Worm (Caenorhabditis elegans) whole organism, L2 larva: ENCODE measurements around the gene F16G10.10.

Experiments
- R02D3.7 ChIP-seq: fragments of 150-350 bp; optimal IDR thresholded peaks from 2 replicates; lab custom pipeline; 2014; ENCODE audit warnings: missing biosample characterization, missing genetic modification characterization
- aly-2 ChIP-seq: fragments of 150-350 bp; optimal IDR thresholded peaks from 2 replicates; lab custom pipeline; 2014; ENCODE audit warnings: missing biosample characterization, missing genetic modification characterization
- ceh-82 ChIP-seq: fragments of 150-350 bp; optimal IDR thresholded peaks from 2 replicates; lab custom pipeline; 2014; ENCODE audit warnings: missing biosample characterization, missing genetic modification characterization
- egl-27 ChIP-seq: sonication (generic microtip); optimal IDR thresholded peaks from 3 replicates; lab custom pipeline; 2017; ENCODE audit warnings: missing biosample characterization, missing genetic modification reagents, missing genetic modification characterization
- elt-3 ChIP-seq: sonication (generic microtip); optimal IDR thresholded peaks from 2 replicates; lab custom pipeline; 2017; ENCODE audit warnings: missing biosample characterization, missing genetic modification characterization
- nhr-10 ChIP-seq: sonication (generic microtip); optimal IDR thresholded peaks from 2 replicates; lab custom pipeline; 2017; ENCODE audit warnings: missing biosample characterization, missing genetic modification characterization
- skn-1 ChIP-seq: sonication (generic microtip); optimal IDR thresholded peaks from 2 replicates; lab custom pipeline; 2017; ENCODE audit warnings: missing biosample characterization, missing genetic modification characterization
- snpc-4 ChIP-seq: fragments of 150-350 bp; optimal IDR thresholded peaks from 2 replicates; lab custom pipeline; 2014; ENCODE audit warnings: missing biosample characterization, missing genetic modification characterization
- unc-39 ChIP-seq: fragments of 150-350 bp; optimal IDR thresholded peaks from 2 replicates; lab custom pipeline; 2014; ENCODE audit warnings: missing biosample characterization, missing genetic modification characterization
- unc-55 ChIP-seq: fragments of 150-350 bp; sonication (generic microtip); optimal IDR thresholded peaks from 3 replicates; lab custom pipeline; 2014; ENCODE audit warnings: missing biosample characterization, missing genetic modification reagents, missing genetic modification characterization
- unc-62 ChIP-seq: fragments of 150-350 bp; optimal IDR thresholded peaks from 2 replicates; lab custom pipeline; 2014; ENCODE audit warnings: missing biosample characterization, missing genetic modification reagents, missing genetic modification characterization
- ztf-11 ChIP-seq: sonication (generic microtip); optimal IDR thresholded peaks from 2 replicates; lab custom pipeline; 2017; ENCODE audit warnings: missing biosample characterization, missing genetic modification characterization

DNA sequence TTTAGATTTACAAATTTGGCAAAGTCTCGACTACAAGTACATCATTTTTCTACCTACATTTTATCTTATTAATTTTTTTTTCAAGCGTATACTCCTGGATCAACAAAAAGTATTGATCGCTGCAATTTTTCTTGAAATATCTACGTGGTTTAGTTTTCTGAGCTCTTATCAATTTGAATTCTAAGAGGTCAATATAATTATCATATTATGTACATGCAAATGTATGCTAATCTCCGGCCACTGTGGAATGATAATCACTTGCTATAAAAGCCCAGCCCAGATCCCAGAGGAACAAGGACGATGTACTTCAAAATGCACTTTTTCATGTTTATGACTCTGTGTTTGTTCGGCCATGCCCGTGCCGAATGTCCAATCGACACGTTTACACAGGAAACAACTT is 34.0 kb downstream of the F16G10.10 start, which contains the start of gene F43C11.1:
- no peak for TF ChIP-seq ztf-11
- no peak for TF ChIP-seq unc-39
- no peak for TF ChIP-seq egl-27 (tag; lab: Kevin White, UChicago)
- TF ChIP-seq nhr-10 (tag; lab: Kevin White, UChicago) = no peak
- TF ChIP-seq unc-55 = no peak
- TF ChIP-seq skn-1 = no peak
- no peak for TF ChIP-seq R02D3.7 (tag; lab: Kevin White, UChicago)
- TF ChIP-seq ceh-82 = no peak
- TF ChIP-seq unc-62 (GFP tag; lab: Kevin White, UChicago) = no peak
- no peak for TF ChIP-seq snpc-4 (tag; lab: Kevin White, UChicago)
- no peak for TF ChIP-seq elt-3 (tag; lab: Kevin White, UChicago)
- TF ChIP-seq aly-2 = no peak
